Worm (Caenorhabditis elegans) whole organism, midembryonic: ENCODE data around the gene W08A12.2.

Experiments used
- T22C8.4 ChIP-seq: fragments of 200-800 bp; sonication (Bioruptor generic); IDR thresholded peaks from 2 replicates; pipeline ENCODE4 v1.3.6; 2022; ENCODE audit warnings: missing genetic modification characterization, missing compliant biosample characterization
- cog-1 ChIP-seq: sonication (generic microtip); optimal IDR thresholded peaks from 2 replicates; lab custom pipeline; 2016; ENCODE audit warnings: missing genetic modification characterization, missing compliant biosample characterization
- flt-1 ChIP-seq: fragments of 200-800 bp; sonication (Bioruptor generic); IDR thresholded peaks from 2 replicates; pipeline ENCODE4 v1.3.6; 2022; ENCODE audit warnings: missing genetic modification characterization, missing compliant biosample characterization
- med-1 ChIP-seq: sonication (generic microtip); optimal IDR thresholded peaks from 2 replicates; lab custom pipeline; 2017; ENCODE audit warnings: missing genetic modification characterization, mild to moderate bottlenecking, missing compliant biosample characterization, antibody characterized with exemption, missing genetic modification reagents; ENCODE audit not compliant: insufficient read depth
- ref-1 ChIP-seq: fragments of 200-800 bp; sonication (Bioruptor generic); conservative IDR thresholded peaks from 2 replicates; pipeline ENCODE4 v1.3.6; 2022; ENCODE audit warnings: missing genetic modification reagents, missing genetic modification characterization, missing compliant biosample characterization
- ztf-23 ChIP-seq: fragments of 200-800 bp; sonication (Bioruptor generic); IDR thresholded peaks from 2 replicates; pipeline ENCODE4 v1.3.6; 2022; ENCODE audit warnings: missing genetic modification reagents, missing genetic modification characterization, missing compliant biosample characterization
- ztf-29 ChIP-seq: fragments of 200-800 bp; sonication (Bioruptor generic); IDR thresholded peaks from 2 replicates; pipeline ENCODE4 v1.3.6; 2022; ENCODE audit warnings: missing genetic modification reagents, missing genetic modification characterization, missing compliant biosample characterization

- no peak for TF ChIP-seq flt-1 (GFP tag; lab: Robert Waterston, UW)
- no peak for TF ChIP-seq T22C8.4
- TF ChIP-seq med-1 (GFP tag; lab: Kevin White, UChicago) = no peak
- TF ChIP-seq ztf-29 (GFP tag; lab: Robert Waterston, UW) = no peak
- TF ChIP-seq ref-1 (GFP tag; lab: Robert Waterston, UW) = no peak
- no peak for TF ChIP-seq cog-1 (tag; lab: Kevin White, UChicago)
- TF ChIP-seq ztf-23 (GFP tag; lab: Robert Waterston, UW) = no peak
These were observed 30.7 kb upstream of the W08A12.2 start for ce11 chrV:3716279-3716887.
